Worm (Caenorhabditis elegans) whole organism, late embryonic: ENCODE results near the gene nstp-9.

ENCODE experiments used
- C08G9.2 ChIP-seq: sonication (generic microtip); optimal IDR thresholded peaks from 2 replicates; lab custom pipeline; 2016; ENCODE audit warnings: mild to moderate bottlenecking, missing genetic modification characterization, moderate library complexity, missing compliant biosample characterization
- ceh-19 ChIP-seq: fragments of 200-800 bp; sonication (Bioruptor generic); optimal IDR thresholded peaks from 2 replicates; lab custom pipeline; 2018; ENCODE audit warnings: mild to moderate bottlenecking, missing genetic modification characterization, missing compliant biosample characterization
- ceh-30 ChIP-seq: fragments of 150-350 bp; optimal IDR thresholded peaks from 2 replicates; lab custom pipeline; 2014; ENCODE audit warnings: missing biosample characterization, missing genetic modification characterization
- dmd-4 ChIP-seq: sonication (generic microtip); optimal IDR thresholded peaks from 2 replicates; lab custom pipeline; 2016; ENCODE audit warnings: borderline replicate concordance, missing genetic modification characterization, missing compliant biosample characterization
- gmeb-2 ChIP-seq: sonication (generic microtip); optimal IDR thresholded peaks from 2 replicates; lab custom pipeline; 2016; ENCODE audit warnings: missing genetic modification characterization, inconsistent platforms, missing compliant biosample characterization
- nhr-11 ChIP-seq: fragments of 150-350 bp; optimal IDR thresholded peaks from 2 replicates; lab custom pipeline; 2014; ENCODE audit warnings: missing biosample characterization, missing genetic modification characterization
- nhr-232 ChIP-seq: sonication (generic microtip); optimal IDR thresholded peaks from 2 replicates; lab custom pipeline; 2016; ENCODE audit warnings: missing genetic modification characterization, missing compliant biosample characterization
- ref-2 ChIP-seq: sonication (generic microtip); optimal IDR thresholded peaks from 2 replicates; lab custom pipeline; 2016; ENCODE audit warnings: missing genetic modification characterization, missing compliant biosample characterization
- tbx-2 ChIP-seq: sonication (generic microtip); optimal IDR thresholded peaks from 2 replicates; lab custom pipeline; 2016; ENCODE audit warnings: missing genetic modification characterization, missing compliant biosample characterization
- unc-55 ChIP-seq: sonication (generic microtip); optimal IDR thresholded peaks from 2 replicates; lab custom pipeline; 2017; ENCODE audit warnings: missing biosample characterization, missing genetic modification reagents, missing genetic modification characterization
- unc-86 ChIP-seq: sonication (generic microtip); optimal IDR thresholded peaks from 2 replicates; lab custom pipeline; 2016; ENCODE audit warnings: missing genetic modification characterization, missing compliant biosample characterization

DNA sequence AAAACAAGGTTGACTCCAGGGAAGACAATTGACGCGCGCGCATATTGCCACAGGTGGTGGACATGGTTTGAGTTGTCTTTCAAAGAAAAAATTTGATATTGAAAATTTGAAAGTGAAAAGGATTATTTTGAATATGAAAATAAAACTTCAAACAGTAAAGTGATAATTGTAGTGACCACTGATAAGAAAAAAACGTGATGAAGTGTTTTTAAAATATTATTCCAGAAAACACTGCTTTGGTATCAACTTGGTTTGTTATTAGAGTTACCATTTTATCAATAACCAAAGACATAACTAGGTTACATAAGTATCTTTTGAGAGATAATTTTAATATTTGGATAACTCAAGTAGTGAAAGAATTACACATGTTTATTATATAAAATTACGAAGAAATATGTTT is 3.3 kb downstream of the nstp-9 start:
- TF ChIP-seq gmeb-2 (tag; lab: Kevin White, UChicago) (no peak), tbx-2 (no peak), ceh-19 (GFP tag; lab: Kevin White, UChicago) (no peak), unc-55 (GFP tag; lab: Kevin White, UChicago) (no peak), ref-2 (tag; lab: Kevin White, UChicago) (no peak), unc-86 (no peak), nhr-11 (no peak), ceh-30 (no peak), dmd-4 (tag; lab: Kevin White, UChicago) (no peak), C08G9.2 (tag; lab: Kevin White, UChicago) (no peak), nhr-232 (tag; lab: Kevin White, UChicago) (no peak)
